Worm (Caenorhabditis elegans): ENCODE results near the gene gcy-23.

Gene gcy-23

DNA sequence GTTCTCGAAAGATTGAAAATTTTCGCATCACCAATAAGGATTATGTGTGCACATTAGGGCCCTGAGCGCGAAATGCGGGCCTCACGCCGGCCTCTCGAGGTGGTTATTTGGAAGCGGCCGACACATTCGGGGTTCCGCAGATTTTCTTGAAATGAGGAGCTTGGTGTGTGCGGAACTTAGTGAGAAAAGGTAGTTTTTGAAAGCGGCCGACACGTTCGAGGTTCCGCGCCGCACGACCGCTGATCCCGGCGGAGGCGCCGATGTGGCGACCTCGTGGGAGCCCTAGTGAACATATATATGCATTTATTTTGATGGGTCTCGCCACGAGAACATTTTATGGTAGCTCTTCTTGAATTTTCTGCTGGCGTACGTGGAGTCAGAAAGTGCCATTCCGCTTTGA is 22.3 kb downstream of the gcy-23 start:
- peak; percentile 64 for TF ChIP-seq zfh-2 (GFP tag; conservative IDR thresholded peaks at IDR 0.05)
- TF ChIP-seq Y67H2A.10 (GFP tag; conservative IDR thresholded peaks at IDR 0.05) = no peak
- TF ChIP-seq snpc-4 (GFP tag; optimal IDR thresholded peaks at IDR 0.05) = no peak
- TF ChIP-seq snpc-4 (tag; optimal IDR thresholded peaks at IDR 0.05) = peak in 3 of 4 experiments; percentile 25 to 79 (median 30)

DNA sequence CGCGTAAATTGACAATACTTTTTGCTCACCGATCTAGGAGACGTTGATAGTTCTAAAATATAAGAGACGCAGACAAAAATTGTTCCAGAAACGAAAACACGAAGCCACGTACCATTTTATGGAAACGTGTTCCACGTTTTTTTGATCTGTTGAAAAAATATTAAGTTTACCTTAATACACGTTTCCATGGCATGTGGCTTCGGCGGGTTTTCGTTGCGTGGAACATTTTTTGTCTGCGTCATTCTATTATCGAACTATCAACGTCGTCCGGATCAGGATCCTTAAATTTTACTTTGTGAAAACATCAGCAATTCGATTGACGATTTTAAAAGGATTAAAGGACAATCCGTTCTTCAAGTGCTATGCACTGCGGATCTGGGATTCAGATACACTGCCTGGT is 23.5 kb downstream of the gcy-23 start, which contains the start of gene T26C12.2:
T26C12.2 (minus strand) TSS at position 101 of the 400 bp plus-strand sequence.
- TF ChIP-seq F22D6.2 (tag; optimal IDR thresholded peaks at IDR 0.05) (no peak), Y95B8A.8 (GFP tag; IDR thresholded peaks at IDR 0.05) (no peak), die-1 (tag; optimal IDR thresholded peaks at IDR 0.05) (no peak), B0035.1 (tag; optimal IDR thresholded peaks at IDR 0.05) (no peak), fkh-3 (tag; optimal IDR thresholded peaks at IDR 0.05) (no peak), F52B5.7 (tag; optimal IDR thresholded peaks at IDR 0.05) (no peak), ztf-26 (tag; optimal IDR thresholded peaks at IDR 0.05) (no peak), mxl-1 (tag; optimal IDR thresholded peaks at IDR 0.05) (no peak), bed-2 (GFP tag; IDR thresholded peaks at IDR 0.05) (no peak), K11D2.4 (GFP tag; IDR thresholded peaks at IDR 0.05) (no peak)

DNA sequence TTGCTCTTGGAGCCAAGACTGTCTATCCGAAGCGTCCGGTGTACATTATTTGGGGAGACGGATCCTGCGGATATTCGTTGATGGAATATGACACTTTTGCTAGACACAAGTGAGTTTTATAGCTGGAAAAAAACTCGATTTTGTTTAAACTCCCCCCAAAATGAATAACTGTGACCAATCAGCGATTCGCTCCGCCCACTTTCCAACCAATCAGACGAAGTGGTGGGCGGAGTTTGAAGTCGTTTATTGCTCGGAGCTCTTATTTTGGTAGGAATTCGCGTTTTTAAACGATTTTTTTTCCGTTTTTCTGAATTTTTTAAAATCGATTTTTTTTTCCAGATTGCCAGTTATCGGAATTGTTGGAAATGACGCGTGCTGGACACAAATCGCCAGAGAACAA is 27.4 kb downstream of the gcy-23 start:
- no peak for TF ChIP-seq lsy-27 (tag; optimal IDR thresholded peaks at IDR 0.05; ENCODE audit: borderline replicate concordance, insufficient read depth)
- no peak for TF ChIP-seq tlf-1 (GFP tag; optimal IDR thresholded peaks at IDR 0.05)
- peak; percentile 73 for TF ChIP-seq nfyb-1 (GFP tag; IDR thresholded peaks at IDR 0.05)

DNA sequence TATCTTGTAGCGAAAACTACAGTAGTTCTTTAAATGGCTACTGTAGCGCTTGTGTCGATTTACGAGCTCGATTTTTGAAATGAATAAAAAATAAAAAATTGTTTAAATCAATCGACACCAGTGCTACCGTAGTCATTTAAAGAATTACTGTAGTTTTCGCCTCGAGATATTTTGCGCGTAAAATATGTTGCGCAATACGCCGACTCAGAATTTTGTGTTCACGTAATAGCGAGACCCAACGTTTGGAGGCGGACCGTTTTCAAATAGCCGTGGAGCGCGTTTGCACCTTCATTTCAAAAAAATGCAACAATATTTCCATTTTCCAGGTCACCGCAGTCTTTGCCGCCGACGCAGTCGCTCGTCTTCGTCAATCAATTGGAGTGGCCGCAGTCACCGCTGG is 28.9 kb downstream of the gcy-23 start:
- TF ChIP-seq Y56A3A.18 (GFP tag; IDR thresholded peaks at IDR 0.05) = no peak
- TF ChIP-seq dox-1 (GFP tag; IDR thresholded peaks at IDR 0.05) = no peak
- TF ChIP-seq F37B4.10 (GFP tag; IDR thresholded peaks at IDR 0.05) = 0 out of 2 replicates have a peak, but pooled peaks have one; percentile 56
- no peak for TF ChIP-seq K11D2.4 (GFP tag; IDR thresholded peaks at IDR 0.05)

DNA sequence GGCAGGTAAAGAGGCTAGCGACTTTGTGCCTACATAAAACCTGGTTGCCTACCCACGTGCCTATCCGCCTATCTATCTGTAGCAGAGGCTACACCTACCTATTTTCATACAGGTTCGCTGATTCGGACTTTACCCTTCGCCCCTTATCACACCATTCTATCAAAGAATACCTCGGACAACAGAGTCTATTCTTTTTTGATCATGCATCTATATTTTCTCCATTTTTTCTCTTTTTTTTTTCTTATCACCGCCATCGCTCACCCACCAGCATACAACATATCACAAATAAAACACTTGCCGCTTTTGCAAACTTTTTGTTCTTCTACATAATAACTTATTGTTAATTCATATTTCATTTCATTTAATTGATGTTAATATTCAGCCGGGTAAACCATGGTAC is 30.6 kb downstream of the gcy-23 start, which contains the start of gene T26C12.1:
T26C12.1 (plus strand) TSS at position 383 of the 400 bp plus-strand sequence.
- TF ChIP-seq nhr-80 (tag; optimal IDR thresholded peaks at IDR 0.05) (peak; percentile 91), lag-1 (GFP tag; IDR thresholded peaks at IDR 0.05) (no peak), let-607 (tag; optimal IDR thresholded peaks at IDR 0.05) (no peak), mes-4 (tag; optimal IDR thresholded peaks at IDR 0.05) (no peak), cebp-1 (GFP tag; IDR thresholded peaks at IDR 0.05) (no peak), cebp-1 (tag; optimal IDR thresholded peaks at IDR 0.05) (peak; percentile 5), nhr-120 (GFP tag; IDR thresholded peaks at IDR 0.05) (no peak), madf-6 (GFP tag; IDR thresholded peaks at IDR 0.05) (0 out of 2 replicates have a peak, but pooled peaks have one; percentile 8)

DNA sequence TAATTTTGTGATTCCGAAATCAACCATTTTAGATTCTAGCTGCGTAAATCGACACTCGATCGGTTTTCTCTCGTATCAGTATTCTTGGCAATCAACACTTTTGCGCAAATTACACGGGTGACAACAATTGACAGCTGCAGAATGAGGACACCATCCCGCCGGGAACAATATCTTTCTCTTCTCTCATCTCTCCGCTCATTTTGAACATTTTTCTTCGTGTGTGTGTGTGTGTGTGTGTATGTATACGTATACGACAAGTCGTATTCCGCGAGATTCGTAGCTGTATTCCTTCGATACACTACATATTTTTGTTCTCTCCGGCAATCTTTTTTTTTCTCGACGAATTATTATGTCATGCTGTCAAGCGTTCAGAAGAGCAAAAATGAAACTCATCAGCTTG is 32.3 kb downstream of the gcy-23 start:
- TF ChIP-seq cebp-2 (GFP tag; IDR thresholded peaks at IDR 0.05) (no peak), egl-18 (GFP tag; IDR thresholded peaks at IDR 0.05) (no peak), sptf-2 (GFP tag; optimal IDR thresholded peaks at IDR 0.05) (no peak), mxl-1 (tag; optimal IDR thresholded peaks at IDR 0.05) (no peak), madf-8 (GFP tag; conservative IDR thresholded peaks at IDR 0.05) (no peak), T26A5.8 (tag; optimal IDR thresholded peaks at IDR 0.05) (no peak), K11D2.4 (GFP tag; IDR thresholded peaks at IDR 0.05) (no peak), K12H6.12 (tag; optimal IDR thresholded peaks at IDR 0.05) (no peak), Y79H2A.3 (GFP tag; conservative IDR thresholded peaks at IDR 0.05) (no peak), hlh-26 (GFP tag; conservative IDR thresholded peaks at IDR 0.05) (no peak), ztf-25 (GFP tag; IDR thresholded peaks at IDR 0.05) (no peak), ccch-3 (GFP tag; optimal IDR thresholded peaks at IDR 0.05) (no peak), F49E8.2 (tag; optimal IDR thresholded peaks at IDR 0.05; ENCODE audit: insufficient read depth) (no peak), xnd-1 (tag; optimal IDR thresholded peaks at IDR 0.05) (no peak), sea-2 (GFP tag; IDR thresholded peaks at IDR 0.05) (no peak), dpff-1 (tag; optimal IDR thresholded peaks at IDR 0.05) (no peak), F39B2.1 (GFP tag; IDR thresholded peaks at IDR 0.05) (no peak)

Data from whole organism, young adult.